Worm (Caenorhabditis elegans) whole organism, L3 larva: ENCODE data around the gene fbxa-209.

ENCODE experiments used
- R02D3.7 ChIP-seq: fragments of 150-350 bp; optimal IDR thresholded peaks from 2 replicates; lab custom pipeline; 2014; ENCODE audit warnings: missing biosample characterization, missing genetic modification characterization
- ZK546.5 ChIP-seq: sonication (generic microtip); optimal IDR thresholded peaks from 2 replicates; lab custom pipeline; 2017; ENCODE audit warnings: missing biosample characterization, missing genetic modification characterization
- ceh-28 ChIP-seq: fragments of 150-350 bp; optimal IDR thresholded peaks from 2 replicates; lab custom pipeline; 2014; ENCODE audit warnings: missing biosample characterization, missing genetic modification reagents, missing genetic modification characterization
- ceh-82 ChIP-seq: fragments of 150-350 bp; optimal IDR thresholded peaks from 2 replicates; lab custom pipeline; 2014; ENCODE audit warnings: missing biosample characterization, missing genetic modification characterization
- ceh-9 ChIP-seq: sonication (generic microtip); optimal IDR thresholded peaks from 2 replicates; lab custom pipeline; 2018; ENCODE audit warnings: missing biosample characterization, missing genetic modification characterization
- daf-12 ChIP-seq: fragments of 150-350 bp; optimal IDR thresholded peaks from 2 replicates; lab custom pipeline; 2014; ENCODE audit warnings: missing biosample characterization, missing genetic modification reagents, missing genetic modification characterization
- egl-27 ChIP-seq: sonication (generic microtip); optimal IDR thresholded peaks from 4 replicates; lab custom pipeline; 2017; ENCODE audit warnings: missing biosample characterization, missing genetic modification reagents, missing genetic modification characterization
- elt-2 ChIP-seq: sonication (generic microtip); optimal IDR thresholded peaks from 2 replicates; lab custom pipeline; 2016; ENCODE audit warnings: missing genetic modification reagents, mild to moderate bottlenecking, missing genetic modification characterization, missing compliant biosample characterization
- elt-3 ChIP-seq, 3 experiments: fragments of 150-350 bp in 1 of 3; sonication (generic microtip) in 2 of 3; optimal IDR thresholded peaks; 2 replicates in 2 of 3; 4 replicates in 1 of 3; lab custom pipeline; 2014 to 2017; ENCODE audit warnings: missing biosample characterization in 3 of 3, missing genetic modification characterization in 3 of 3
- fkh-10 ChIP-seq: sonication (generic microtip); optimal IDR thresholded peaks from 2 replicates; lab custom pipeline; 2017; ENCODE audit warnings: missing biosample characterization, missing genetic modification reagents, missing genetic modification characterization
- fkh-2 ChIP-seq: fragments of 150-350 bp; optimal IDR thresholded peaks from 2 replicates; lab custom pipeline; 2014; ENCODE audit warnings: missing biosample characterization, missing genetic modification reagents, missing genetic modification characterization
- fos-1 ChIP-seq: fragments of 150-350 bp; optimal IDR thresholded peaks from 2 replicates; lab custom pipeline; 2014; ENCODE audit warnings: missing biosample characterization, missing genetic modification characterization
- hmg-11 ChIP-seq: sonication (generic microtip); optimal IDR thresholded peaks from 2 replicates; lab custom pipeline; 2016; ENCODE audit warnings: missing genetic modification characterization, missing compliant biosample characterization
- lin-39 ChIP-seq: fragments of 150-350 bp; optimal IDR thresholded peaks from 2 replicates; lab custom pipeline; 2018; ENCODE audit warnings: missing biosample characterization, missing genetic modification reagents, missing genetic modification characterization
- lsy-12 ChIP-seq: sonication (generic microtip); optimal IDR thresholded peaks from 2 replicates; lab custom pipeline; 2016; ENCODE audit warnings: mild to moderate bottlenecking, missing genetic modification characterization, missing compliant biosample characterization
- mdl-1 ChIP-seq: fragments of 150-350 bp; optimal IDR thresholded peaks from 2 replicates; lab custom pipeline; 2014; ENCODE audit warnings: missing biosample characterization, missing genetic modification characterization
- mml-1 ChIP-seq: fragments of 150-350 bp; sonication (generic microtip); optimal IDR thresholded peaks from 3 replicates; lab custom pipeline; 2014; ENCODE audit warnings: missing biosample characterization, missing genetic modification characterization
- nhr-11 ChIP-seq: fragments of 150-350 bp; optimal IDR thresholded peaks from 2 replicates; lab custom pipeline; 2014; ENCODE audit warnings: missing biosample characterization, missing genetic modification characterization
- nhr-12 ChIP-seq: fragments of 150-350 bp; optimal IDR thresholded peaks from 2 replicates; lab custom pipeline; 2014; ENCODE audit warnings: missing biosample characterization, missing genetic modification characterization
- nhr-237 ChIP-seq: fragments of 150-350 bp; optimal IDR thresholded peaks from 2 replicates; lab custom pipeline; 2014; ENCODE audit warnings: missing biosample characterization, missing genetic modification characterization
- nhr-25 ChIP-seq: sonication (generic microtip); optimal IDR thresholded peaks from 2 replicates; lab custom pipeline; 2017; ENCODE audit warnings: missing biosample characterization, missing genetic modification characterization
- nhr-28 ChIP-seq: fragments of 150-350 bp; optimal IDR thresholded peaks from 2 replicates; lab custom pipeline; 2014; ENCODE audit warnings: missing biosample characterization, missing genetic modification characterization
- nhr-43 ChIP-seq: sonication (generic microtip); optimal IDR thresholded peaks from 2 replicates; lab custom pipeline; 2016; ENCODE audit warnings: mild to moderate bottlenecking, missing genetic modification characterization, missing compliant biosample characterization; ENCODE audit not compliant: poor library complexity, severe bottlenecking
- nhr-67 ChIP-seq: fragments of 150-350 bp; optimal IDR thresholded peaks from 2 replicates; lab custom pipeline; 2014; ENCODE audit warnings: missing biosample characterization, missing genetic modification characterization
- nhr-76 ChIP-seq: fragments of 150-350 bp; sonication (generic microtip); optimal IDR thresholded peaks from 5 replicates; lab custom pipeline; 2014; ENCODE audit warnings: missing biosample characterization, missing genetic modification characterization
- pha-4 ChIP-seq: fragments of 150-350 bp; optimal IDR thresholded peaks from 2 replicates; lab custom pipeline; 2014; ENCODE audit warnings: missing biosample characterization, missing genetic modification reagents, missing genetic modification characterization
- pqm-1 ChIP-seq: fragments of 150-350 bp; optimal IDR thresholded peaks from 2 replicates; lab custom pipeline; 2017; ENCODE audit warnings: missing biosample characterization, missing genetic modification characterization, inconsistent platforms
- sea-2 ChIP-seq: fragments of 150-350 bp; sonication (generic microtip); optimal IDR thresholded peaks from 4 replicates; lab custom pipeline; 2014; ENCODE audit warnings: missing biosample characterization, missing genetic modification reagents, missing genetic modification characterization
- skn-1 ChIP-seq: fragments of 150-350 bp; optimal IDR thresholded peaks from 2 replicates; lab custom pipeline; 2014; ENCODE audit warnings: missing biosample characterization, missing genetic modification characterization
- snpc-4 ChIP-seq: fragments of 150-350 bp; optimal IDR thresholded peaks from 2 replicates; lab custom pipeline; 2014; ENCODE audit warnings: missing biosample characterization, missing genetic modification characterization
- unc-39 ChIP-seq: sonication (generic microtip); optimal IDR thresholded peaks from 4 replicates; lab custom pipeline; 2017; ENCODE audit warnings: missing biosample characterization, missing genetic modification characterization
- zag-1 ChIP-seq: fragments of 150-350 bp; optimal IDR thresholded peaks from 2 replicates; lab custom pipeline; 2014; ENCODE audit warnings: missing biosample characterization, missing genetic modification characterization
- ztf-11 ChIP-seq: fragments of 150-350 bp; optimal IDR thresholded peaks from 2 replicates; lab custom pipeline; 2014; ENCODE audit warnings: missing biosample characterization, missing genetic modification characterization
- ztf-4 ChIP-seq: fragments of 150-350 bp; optimal IDR thresholded peaks from 2 replicates; lab custom pipeline; 2014; ENCODE audit warnings: missing biosample characterization, missing genetic modification characterization

The fbxa-209 gene

DNA sequence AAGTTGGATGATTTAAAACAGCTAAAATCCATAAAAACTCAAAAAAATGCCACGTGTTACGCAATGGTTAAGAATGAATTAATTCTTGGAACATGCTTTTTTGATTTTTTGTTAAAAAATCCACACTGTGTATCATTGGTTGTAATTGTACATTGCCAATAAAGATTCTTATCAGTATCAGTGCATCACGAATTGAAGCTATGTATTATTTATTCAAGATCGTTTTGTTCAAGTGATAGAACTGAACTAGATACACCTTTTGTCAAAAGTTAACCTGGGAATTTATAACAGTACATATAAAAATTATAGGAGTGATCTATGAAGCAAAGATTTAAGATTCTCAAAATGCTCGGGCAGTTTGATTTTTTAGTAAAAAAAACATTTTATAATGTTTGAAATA is 7.8 kb upstream of the fbxa-209 start:
- peak; percentile 62 for TF ChIP-seq pqm-1 (tag; lab: Kevin White, UChicago)
- TF ChIP-seq lsy-12 (tag; lab: Kevin White, UChicago): no peak
- peak; percentile 39 for TF ChIP-seq pha-4 (tag; lab: Kevin White, UChicago)
- TF ChIP-seq elt-2: peak; percentile 37

DNA sequence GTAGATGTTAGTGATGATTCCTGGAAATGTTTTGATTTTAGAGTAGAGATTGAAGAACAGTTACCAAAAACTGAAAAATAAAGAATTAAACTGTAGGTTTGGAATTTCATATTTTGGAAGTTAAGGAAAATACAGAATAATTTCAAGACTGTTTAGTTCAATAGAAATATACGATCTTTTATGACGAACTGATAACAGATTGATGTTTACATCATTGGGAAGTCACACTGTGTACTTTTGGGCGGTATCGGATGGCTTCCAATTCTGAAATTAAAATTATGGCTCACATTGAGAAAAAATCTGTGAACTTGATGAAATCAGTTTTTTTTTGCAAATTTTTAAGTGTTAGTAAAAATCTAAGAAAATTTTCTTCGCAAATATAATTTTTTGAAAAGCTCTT is 5.6 kb upstream of the fbxa-209 start, which contains the start of gene T26H5.8:
T26H5.8 (minus strand) TSS at position 270 of the 400 bp plus-strand sequence.
- no peak for TF ChIP-seq lin-39 (tag; lab: Kevin White, UChicago)
- peak; percentile 56 for TF ChIP-seq elt-2
- TF ChIP-seq pqm-1 (tag; lab: Kevin White, UChicago): peak; percentile 86
- no peak for TF ChIP-seq elt-3 (tag; optimal IDR thresholded peaks at IDR 0.05; lab: Kevin White, UChicago)
- TF ChIP-seq pha-4 (tag; lab: Kevin White, UChicago): peak; percentile 90

DNA sequence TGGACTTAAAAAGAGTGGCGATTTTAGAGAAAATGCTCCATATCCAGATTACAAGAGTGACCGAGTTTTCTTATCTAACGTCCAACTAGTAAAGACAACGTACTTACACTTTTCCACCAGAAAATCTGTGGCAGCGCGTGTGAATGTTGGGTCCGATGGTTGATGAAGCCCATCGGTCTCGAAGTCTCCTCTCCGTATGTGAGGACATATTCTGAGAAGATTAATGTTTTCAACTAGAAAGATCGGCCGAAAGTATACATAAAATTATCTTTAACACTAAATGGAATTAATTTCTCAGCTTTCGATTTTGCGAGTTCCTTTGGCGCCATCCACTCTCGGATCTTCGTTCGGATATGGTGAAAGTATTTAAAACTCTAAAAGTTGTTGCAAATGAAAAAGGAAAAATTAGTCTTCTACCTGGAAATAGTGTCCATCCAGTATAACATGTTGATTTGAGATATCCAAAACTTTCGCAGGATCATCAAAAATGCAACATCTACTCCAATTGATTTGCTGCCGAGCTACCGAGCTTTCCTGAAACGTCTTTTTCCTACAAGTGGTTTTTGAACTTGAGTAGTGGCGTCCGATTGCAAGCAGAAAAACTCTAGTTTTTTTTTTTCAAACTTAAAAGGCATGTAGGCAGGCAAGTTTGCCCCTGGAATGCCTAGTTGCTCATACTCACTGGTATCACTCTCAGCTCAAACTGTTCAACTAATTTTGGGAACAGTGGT is 4.6 kb upstream of the fbxa-209 start:
- TF ChIP-seq mml-1 (tag; lab: Kevin White, UChicago): no peak
- no peak for TF ChIP-seq nhr-43 (tag; lab: Kevin White, UChicago)
- TF ChIP-seq zag-1 (tag; lab: Kevin White, UChicago): no peak

DNA sequence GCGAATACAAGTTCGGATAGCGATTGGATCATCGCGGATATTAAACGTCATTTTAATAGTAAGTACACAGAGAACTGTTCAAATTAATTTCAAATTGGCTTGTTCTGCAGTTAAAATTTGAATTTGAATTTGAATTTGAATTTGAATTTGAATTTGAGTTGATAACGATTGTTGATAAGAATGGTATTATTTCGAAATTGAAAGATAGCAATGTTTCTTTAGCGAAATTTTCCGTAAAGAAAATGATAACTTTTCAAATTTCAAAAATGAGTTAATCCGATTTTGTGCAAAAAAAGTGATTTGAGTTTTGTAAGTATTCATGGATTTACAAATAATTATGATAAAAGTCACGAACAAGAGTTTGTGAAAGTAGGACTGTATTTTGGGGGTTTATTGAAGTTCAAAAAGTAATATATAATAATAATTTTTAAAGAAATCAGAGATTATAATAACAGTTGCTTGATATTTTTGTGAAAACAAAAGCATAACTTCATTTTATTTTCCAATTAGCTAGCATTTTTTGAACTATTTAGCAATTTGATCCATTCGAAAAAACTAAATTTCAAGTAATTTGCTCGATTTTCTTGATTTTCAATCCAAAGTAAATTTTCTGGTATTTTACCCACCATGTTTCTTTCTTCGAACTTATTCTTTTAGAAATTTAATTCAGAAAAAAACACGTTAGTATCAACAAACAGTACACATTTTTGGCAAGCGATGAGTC is 1.3 kb downstream of the fbxa-209 start, which contains the start of gene Y36E3A.2:
Y36E3A.2 (plus strand) TSS at position 674 of the 724 bp plus-strand sequence.
- TF ChIP-seq sea-2: no peak
- TF ChIP-seq ztf-11 (tag; lab: Kevin White, UChicago): no peak
- no peak for TF ChIP-seq fos-1 (tag; lab: Kevin White, UChicago)
- no peak for TF ChIP-seq R02D3.7
- peak; percentile 1 for TF ChIP-seq pha-4 (tag; lab: Kevin White, UChicago)
- no peak for TF ChIP-seq nhr-28 (tag; lab: Kevin White, UChicago)
- peak; percentile 70 for TF ChIP-seq elt-2
- TF ChIP-seq fkh-10 (GFP tag; lab: Kevin White, UChicago): no peak
- no peak for TF ChIP-seq nhr-76 (tag; lab: Kevin White, UChicago)
- TF ChIP-seq fkh-2 (tag; lab: Kevin White, UChicago): no peak

DNA sequence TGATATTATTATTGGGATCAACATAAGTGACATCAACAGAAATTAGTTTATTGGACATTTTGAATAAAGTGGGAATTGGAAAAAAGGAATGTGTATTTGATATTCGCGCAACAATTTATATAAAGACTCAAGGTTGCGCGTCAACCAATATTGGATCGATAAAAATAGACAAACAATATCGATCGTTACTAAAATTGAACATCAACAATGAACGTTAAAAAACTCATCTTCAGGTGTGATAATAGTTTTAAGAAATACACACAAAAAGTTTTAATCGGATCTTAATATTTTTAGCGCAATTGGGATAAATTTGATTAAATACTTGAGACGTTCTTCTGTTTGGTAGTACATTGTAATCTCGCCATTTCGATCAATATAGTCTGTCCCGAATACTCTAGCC is 3.2 kb downstream of the fbxa-209 start, which contains the start of gene fbxa-104:
fbxa-104 (minus strand) TSS at position 83 of the 400 bp plus-strand sequence.
- no peak for TF ChIP-seq elt-2
- TF ChIP-seq elt-3 (tag; optimal IDR thresholded peaks at IDR 0.05; lab: Kevin White, UChicago): no peak
- TF ChIP-seq snpc-4 (tag; lab: Kevin White, UChicago): no peak
- TF ChIP-seq nhr-237 (tag; lab: Kevin White, UChicago): no peak
- TF ChIP-seq unc-39 (tag; lab: Kevin White, UChicago): no peak
- no peak for TF ChIP-seq ceh-9
- no peak for TF ChIP-seq nhr-12
- no peak for TF ChIP-seq sea-2
- no peak for TF ChIP-seq mml-1 (tag; lab: Kevin White, UChicago)
- no peak for TF ChIP-seq nhr-67
- no peak for TF ChIP-seq nhr-11 (tag; lab: Kevin White, UChicago)
- no peak for TF ChIP-seq ceh-28 (tag; lab: Kevin White, UChicago)
- no peak for TF ChIP-seq ZK546.5 (tag; lab: Kevin White, UChicago)
- TF ChIP-seq ztf-4 (tag; lab: Kevin White, UChicago): no peak
- TF ChIP-seq skn-1: no peak
- no peak for TF ChIP-seq egl-27
- TF ChIP-seq nhr-76 (tag; lab: Kevin White, UChicago): no peak

DNA sequence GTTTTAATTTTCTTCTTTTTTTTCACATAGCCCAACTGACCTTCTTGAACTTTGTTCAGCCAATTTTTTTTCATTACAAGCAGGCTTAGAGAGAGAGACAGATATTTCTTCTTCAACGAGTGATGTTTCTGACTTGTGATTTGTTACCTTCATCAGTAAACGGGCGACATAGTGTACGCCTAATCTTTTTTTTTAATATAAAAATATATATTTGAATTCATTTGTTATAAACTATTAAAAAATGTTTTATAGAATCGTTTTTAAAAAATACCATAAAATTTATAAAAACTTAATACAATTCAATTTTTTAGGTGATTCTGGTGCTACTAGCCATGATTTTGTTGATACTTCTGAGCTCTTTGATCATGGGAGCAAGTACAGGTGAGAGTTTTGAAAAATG is 9.0 kb downstream of the fbxa-209 start, which contains the start of gene T06E6.10:
T06E6.10 (plus strand) TSS at position 301 of the 400 bp plus-strand sequence.
- TF ChIP-seq hmg-11 (tag; lab: Kevin White, UChicago) (no peak), daf-12 (tag; lab: Kevin White, UChicago) (no peak), mdl-1 (tag; lab: Kevin White, UChicago) (no peak), ztf-4 (tag; lab: Kevin White, UChicago) (no peak), nhr-25 (tag; lab: Kevin White, UChicago) (no peak), pqm-1 (tag; lab: Kevin White, UChicago) (no peak), pha-4 (tag; lab: Kevin White, UChicago) (no peak), ceh-82 (tag; lab: Kevin White, UChicago) (no peak), nhr-43 (tag; lab: Kevin White, UChicago) (no peak), fkh-10 (GFP tag; lab: Kevin White, UChicago) (no peak), snpc-4 (tag; lab: Kevin White, UChicago) (no peak), nhr-76 (tag; lab: Kevin White, UChicago) (no peak)
